Fruit fly (Drosophila melanogaster): ENCODE measurements around the gene CG6785.

CG6785 gene

dm6 chr2L:12055837-12056388 lies 10.9 kb upstream of the CG6785 start, which contains the start of the genes JhI-21, RpL7-like and CG34164:
Gene JhI-21 (minus strand): TSS chr2L:12056042.
Gene RpL7-like (plus strand): TSS chr2L:12056326.
Gene CG34164 (plus strand): TSS chr2L:12056348.
- TF ChIP-seq CG6163 (GFP tag; IDR thresholded peaks at IDR 0.05): no peak; the same call in 2 of the 3 replicates
- TF ChIP-seq CG6854 (GFP tag; optimal IDR thresholded peaks at IDR 0.05): peak; percentile 61
- TF ChIP-seq CG6792 (GFP tag; optimal IDR thresholded peaks at IDR 0.05): peak; percentile 1
- no peak for TF ChIP-seq CG11762 (GFP tag; optimal IDR thresholded peaks at IDR 0.05; ENCODE audit: insufficient read depth)
- no peak; the same call in 2 of the 3 replicates for TF ChIP-seq eg (GFP tag; IDR thresholded peaks at IDR 0.05)
- no peak for TF ChIP-seq CG9139 (GFP tag; optimal IDR thresholded peaks at IDR 0.05)
- TF ChIP-seq Sox102F (GFP tag; optimal IDR thresholded peaks at IDR 0.05): no peak
- no peak for TF ChIP-seq CG6808 (GFP tag; optimal IDR thresholded peaks at IDR 0.05)
- TF ChIP-seq Hr39 (GFP tag; optimal IDR thresholded peaks at IDR 0.05): no peak
- TF ChIP-seq CG16779 (tag; optimal IDR thresholded peaks at IDR 0.05): peak; percentile 61
- no peak for TF ChIP-seq acj6 (GFP tag; optimal IDR thresholded peaks at IDR 0.05)
- peak; percentile 49; the same call in 2 of the 3 replicates for TF ChIP-seq CG8119 (GFP tag; IDR thresholded peaks at IDR 0.05)
- no peak for TF ChIP-seq Ets96B (tag; optimal IDR thresholded peaks at IDR 0.05)
- TF ChIP-seq CG15336 (GFP tag; IDR thresholded peaks at IDR 0.05): peak; percentile 50; the same call in 1 of the 2 replicates
- TF ChIP-seq achi (GFP tag; optimal IDR thresholded peaks at IDR 0.05): peak; percentile 44
- TF ChIP-seq Eip78C (GFP tag): peak; percentile 77
- TF ChIP-seq CG7368 (GFP tag; optimal IDR thresholded peaks at IDR 0.05): no peak
- TF ChIP-seq CG11294 (GFP tag; IDR thresholded peaks at IDR 0.05): no peak
- TF ChIP-seq esn (GFP tag; optimal IDR thresholded peaks at IDR 0.05): peak; percentile 40

- TF ChIP-seq CG6854 (GFP tag; optimal IDR thresholded peaks at IDR 0.05): no peak
- no peak for TF ChIP-seq CG8319 (GFP tag; optimal IDR thresholded peaks at IDR 0.05)
- TF ChIP-seq Smox (GFP tag; optimal IDR thresholded peaks at IDR 0.05): no peak
- TF ChIP-seq fd85E (GFP tag; optimal IDR thresholded peaks at IDR 0.05): no peak
- no peak for TF ChIP-seq CG6163 (GFP tag; IDR thresholded peaks at IDR 0.05)
- TF ChIP-seq Hr39 (GFP tag; optimal IDR thresholded peaks at IDR 0.05): no peak
- TF ChIP-seq eg (GFP tag; IDR thresholded peaks at IDR 0.05): no peak
- no peak for TF ChIP-seq cyc (GFP tag; optimal IDR thresholded peaks at IDR 0.05)
- no peak for TF ChIP-seq Met (GFP tag; optimal IDR thresholded peaks at IDR 0.05)
- no peak for TF ChIP-seq Sox14 (GFP tag; optimal IDR thresholded peaks at IDR 0.05)
Measured at dm6 chr2L:12053365-12053764, 8.4 kb upstream of the CG6785 start.

dm6 chr2L:12049133-12049532 lies 4.1 kb upstream of the CG6785 start, which contains the start of gene PLCXD:
Gene PLCXD (plus strand): TSS chr2L:12049418.
- TF ChIP-seq fkh (GFP tag; optimal IDR thresholded peaks at IDR 0.05) (peak; percentile 32), Met (GFP tag; optimal IDR thresholded peaks at IDR 0.05) (no peak), Eip78C (GFP tag) (no peak), salr (GFP tag; optimal IDR thresholded peaks at IDR 0.05) (no peak), CG6792 (GFP tag; optimal IDR thresholded peaks at IDR 0.05) (no peak), CG10631 (GFP tag; optimal IDR thresholded peaks at IDR 0.05) (no peak), CG16779 (tag; optimal IDR thresholded peaks at IDR 0.05) (no peak)

dm6 chr2L:12048723-12049122 lies 3.7 kb upstream of the CG6785 start, which contains the start of gene Plzf:
Gene Plzf (minus strand): TSS chr2L:12048918.
- TF ChIP-seq CG10631 (GFP tag; optimal IDR thresholded peaks at IDR 0.05) (no peak), CG8632 (GFP tag; optimal IDR thresholded peaks at IDR 0.05) (no peak), cyc (GFP tag; optimal IDR thresholded peaks at IDR 0.05) (no peak), CG1621 (tag; optimal IDR thresholded peaks at IDR 0.05) (no peak), vri (GFP tag; optimal IDR thresholded peaks at IDR 0.05) (no peak), CG3919 (GFP tag; optimal IDR thresholded peaks at IDR 0.05) (no peak), Lpt (GFP tag; optimal IDR thresholded peaks at IDR 0.05) (no peak), Sox15 (GFP tag; optimal IDR thresholded peaks at IDR 0.05) (no peak), CG16779 (tag; optimal IDR thresholded peaks at IDR 0.05) (no peak), CG11762 (GFP tag; optimal IDR thresholded peaks at IDR 0.05; ENCODE audit: insufficient read depth) (no peak), fkh (GFP tag; optimal IDR thresholded peaks at IDR 0.05) (no peak), CG9139 (GFP tag; optimal IDR thresholded peaks at IDR 0.05) (no peak), svp (GFP tag) (no peak), Hr38 (GFP tag; optimal IDR thresholded peaks at IDR 0.05) (no peak), CG6854 (GFP tag; optimal IDR thresholded peaks at IDR 0.05) (no peak), Hr4 (GFP tag; optimal IDR thresholded peaks at IDR 0.05) (no peak), Gug (GFP tag; IDR thresholded peaks at IDR 0.05) (no peak), topi (GFP tag; optimal IDR thresholded peaks at IDR 0.05) (no peak), CG4318 (GFP tag; optimal IDR thresholded peaks at IDR 0.05) (no peak), net (GFP tag; optimal IDR thresholded peaks at IDR 0.05) (no peak)

Data from whole organism, prepupa.